Worm (Caenorhabditis elegans) whole organism, L1 larva: ENCODE results near the gene F44D12.19.

Experiments used
- blmp-1 ChIP-seq: fragments of 150-350 bp; optimal IDR thresholded peaks from 2 replicates; lab custom pipeline; 2014; ENCODE audit warnings: missing biosample characterization, missing genetic modification characterization
- fkh-10 ChIP-seq: sonication (generic microtip); optimal IDR thresholded peaks from 2 replicates; lab custom pipeline; 2017; ENCODE audit warnings: missing biosample characterization, missing genetic modification reagents, missing genetic modification characterization
- hlh-17 ChIP-seq: fragments of 200-800 bp; sonication (Bioruptor generic); optimal IDR thresholded peaks from 2 replicates; lab custom pipeline; 2018; ENCODE audit warnings: missing genetic modification characterization, mild to moderate bottlenecking, missing compliant biosample characterization, moderate library complexity, borderline replicate concordance
- nhr-28 ChIP-seq: fragments of 150-350 bp; optimal IDR thresholded peaks from 2 replicates; lab custom pipeline; 2014; ENCODE audit warnings: missing biosample characterization, missing genetic modification characterization
- nhr-90 ChIP-seq: sonication (generic microtip); optimal IDR thresholded peaks from 2 replicates; lab custom pipeline; 2016; ENCODE audit warnings: mild to moderate bottlenecking, missing genetic modification characterization, missing compliant biosample characterization; ENCODE audit not compliant: poor library complexity
- sptf-1 ChIP-seq: fragments of 150-350 bp; optimal IDR thresholded peaks from 2 replicates; lab custom pipeline; 2014; ENCODE audit warnings: missing biosample characterization, missing genetic modification characterization

DNA sequence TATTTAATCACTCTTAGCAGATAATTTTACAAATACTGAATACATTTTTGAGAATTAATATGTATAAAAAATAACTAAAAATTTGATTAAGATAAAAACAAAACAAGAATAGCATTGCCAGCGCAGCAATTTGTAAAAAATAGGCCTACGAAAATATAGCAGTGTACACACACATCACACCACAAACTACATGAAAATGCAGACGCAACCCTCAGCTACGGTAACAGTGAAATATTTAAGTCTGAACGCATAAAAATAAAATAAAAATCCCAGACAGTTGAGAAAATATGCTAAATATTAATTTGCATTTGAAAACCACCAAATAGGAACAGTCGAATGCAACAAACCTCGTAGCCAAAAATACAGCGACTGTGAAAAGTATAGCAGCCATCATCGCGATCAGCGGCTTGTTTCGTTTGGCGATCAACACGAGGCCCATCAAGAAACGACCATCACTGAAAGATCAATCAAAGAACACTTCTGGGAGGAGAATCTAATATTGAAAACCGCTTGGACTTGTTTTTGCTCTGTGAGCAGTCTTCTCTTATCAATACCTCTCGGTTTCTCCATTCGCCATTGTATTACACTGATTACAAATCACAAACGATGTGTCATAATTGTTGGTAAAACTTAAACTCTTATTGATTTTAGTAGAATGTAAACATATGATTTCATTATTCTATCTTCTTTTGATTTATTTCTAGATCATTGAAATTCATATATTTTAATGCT lies 22.7 kb upstream of the F44D12.19 start, which contains the start of gene pyp-1:
- TF ChIP-seq nhr-90 (tag; lab: Kevin White, UChicago) (no peak), sptf-1 (tag; lab: Kevin White, UChicago) (no peak), nhr-28 (tag; lab: Kevin White, UChicago) (no peak), fkh-10 (GFP tag; lab: Kevin White, UChicago) (no peak), hlh-17 (no peak), blmp-1 (peak; percentile 25)
